ENCODE assay signal across 1 fruit fly cellular context in genomic region chr3R:4399810-4400496, dm6.
TF ChIP-seq lines count a peak whose summit lies in the region.

No protein-coding gene starts in this region.

TF ChIP-seq in whole organism, embryonic, 481 proteins besides CTCF, POLR2A, EP300 and RAD21 (continued from another document and continues in another):
- TF ChIP-seq CG9437 (GFP tag; optimal IDR thresholded peaks at IDR 0.05; lab: Kevin White, UChicago) (peak; percentile 38), BtbVII (GFP tag; optimal IDR thresholded peaks at IDR 0.05; lab: Kevin White, UChicago) (no peak), Gug (GFP tag; IDR thresholded peaks at IDR 0.05; lab: Robert Waterston, UW) (0 out of 4 replicates have a peak, but pooled peaks have one; percentile 29), pzg (GFP tag; optimal IDR thresholded peaks at IDR 0.05; lab: Kevin White, UChicago) (peak; percentile 31), row (GFP tag; IDR thresholded peaks at IDR 0.05; lab: Robert Waterston, UW) (peak; percentile 87), crp (GFP tag; optimal IDR thresholded peaks at IDR 0.05; lab: Kevin White, UChicago) (peak in 1 of 2 experiments; percentile 64), CG16863 (GFP tag; optimal IDR thresholded peaks at IDR 0.05; lab: Kevin White, UChicago) (no peak), bigmax (GFP tag; optimal IDR thresholded peaks at IDR 0.05; lab: Kevin White, UChicago) (no peak), CG13624 (GFP tag; optimal IDR thresholded peaks at IDR 0.05; lab: Kevin White, UChicago) (no peak), CG12071 (GFP tag; optimal IDR thresholded peaks at IDR 0.05; lab: Kevin White, UChicago) (no peak), TFAM (GFP tag; optimal IDR thresholded peaks at IDR 0.05; lab: Kevin White, UChicago) (no peak), CG14441 (GFP tag; IDR thresholded peaks at IDR 0.05; lab: Robert Waterston, UW) (no peak), CG1529 (GFP tag; optimal IDR thresholded peaks at IDR 0.05; lab: Kevin White, UChicago) (no peak), Bgb (GFP tag; IDR thresholded peaks at IDR 0.05; lab: Robert Waterston, UW; ENCODE audit: partially characterized antibody) (no peak), CG12104 (GFP tag; optimal IDR thresholded peaks at IDR 0.05; lab: Kevin White, UChicago) (no peak), rib (GFP tag; IDR thresholded peaks at IDR 0.05; lab: Robert Waterston, UW) (no peak), Sry-δ (GFP tag; optimal IDR thresholded peaks at IDR 0.05; lab: Kevin White, UChicago) (peak; percentile 17), CG6689 (GFP tag; IDR thresholded peaks at IDR 0.05; lab: Robert Waterston, UW) (no peak), CG3838 (GFP tag; optimal IDR thresholded peaks at IDR 0.05; lab: Kevin White, UChicago) (no peak), CG15514 (GFP tag; optimal IDR thresholded peaks at IDR 0.05; lab: Kevin White, UChicago) (peak; percentile 1), CG3407 (GFP tag; optimal IDR thresholded peaks at IDR 0.05; lab: Kevin White, UChicago) (no peak), ewg (GFP tag; optimal IDR thresholded peaks at IDR 0.05; lab: Kevin White, UChicago) (peak; percentile 41), Dll (GFP tag; IDR thresholded peaks at IDR 0.05; lab: Robert Waterston, UW; ENCODE audit: partially characterized antibody) (0 out of 4 replicates have a peak, but pooled peaks have one; percentile 12), HHEX (GFP tag; optimal IDR thresholded peaks at IDR 0.05; lab: Kevin White, UChicago) (no peak), NK7.1 (GFP tag; optimal IDR thresholded peaks at IDR 0.05; lab: Kevin White, UChicago) (no peak), CG17361 (GFP tag; IDR thresholded peaks at IDR 0.05; lab: Robert Waterston, UW) (peak; percentile 82), CG18619 (GFP tag; optimal IDR thresholded peaks at IDR 0.05; lab: Kevin White, UChicago) (no peak), ato (GFP tag; IDR thresholded peaks at IDR 0.05; lab: Robert Waterston, UW; ENCODE audit: partially characterized antibody) (no peak), CG10431 (GFP tag; optimal IDR thresholded peaks at IDR 0.05; lab: Kevin White, UChicago) (no peak), caup (GFP tag; optimal IDR thresholded peaks at IDR 0.05; lab: Kevin White, UChicago; ENCODE audit: severe bottlenecking) (no peak), CG14667 (GFP tag; IDR thresholded peaks at IDR 0.05; lab: Robert Waterston, UW) (no peak), Trl (optimal IDR thresholded peaks at IDR 0.05; lab: Kevin White, UChicago) (no peak), Trl (GFP tag; optimal IDR thresholded peaks at IDR 0.05; lab: Kevin White, UChicago) (no peak), Camta (GFP tag; optimal IDR thresholded peaks at IDR 0.05; lab: Kevin White, UChicago) (no peak), Dek (tag; optimal IDR thresholded peaks at IDR 0.05; lab: Kevin White, UChicago) (no peak), CG15073 (GFP tag; optimal IDR thresholded peaks at IDR 0.05; lab: Kevin White, UChicago) (no peak), zfh1 (GFP tag; IDR thresholded peaks at IDR 0.05; lab: Robert Waterston, UW) (no peak), CG10209 (GFP tag; optimal IDR thresholded peaks at IDR 0.05; lab: Kevin White, UChicago) (peak; percentile 18), bab2 (GFP tag; optimal IDR thresholded peaks at IDR 0.05; lab: Kevin White, UChicago) (no peak), CG32532 (GFP tag; IDR thresholded peaks at IDR 0.05; lab: Robert Waterston, UW) (no peak), jigr1 (GFP tag; IDR thresholded peaks at IDR 0.05; lab: Robert Waterston, UW) (no peak), CG2199 (GFP tag; IDR thresholded peaks at IDR 0.05; lab: Robert Waterston, UW) (no peak), CG11085 (GFP tag; IDR thresholded peaks at IDR 0.05; lab: Robert Waterston, UW) (no peak), CG10565 (GFP tag; optimal IDR thresholded peaks at IDR 0.05; lab: Kevin White, UChicago) (no peak), Nf-YA (GFP tag; IDR thresholded peaks at IDR 0.05; lab: Robert Waterston, UW) (no peak), Doc2 (GFP tag; IDR thresholded peaks at IDR 0.05; lab: Robert Waterston, UW) (no peak), CG18476 (GFP tag; optimal IDR thresholded peaks at IDR 0.05; lab: Kevin White, UChicago) (no peak), cg (GFP tag; optimal IDR thresholded peaks at IDR 0.05; lab: Kevin White, UChicago) (no peak), CG8765 (GFP tag; IDR thresholded peaks at IDR 0.05; lab: Robert Waterston, UW) (no peak), pros (GFP tag; optimal IDR thresholded peaks at IDR 0.05; lab: Kevin White, UChicago) (no peak), chinmo (GFP tag; IDR thresholded peaks at IDR 0.05; lab: Robert Waterston, UW; ENCODE audit: partially characterized antibody) (no peak), Ravus (GFP tag; IDR thresholded peaks at IDR 0.05; lab: Robert Waterston, UW) (no peak), CG6254 (GFP tag; optimal IDR thresholded peaks at IDR 0.05; lab: Kevin White, UChicago) (no peak), Xrp1 (GFP tag; IDR thresholded peaks at IDR 0.05; lab: Robert Waterston, UW) (no peak), CG17802 (tag; optimal IDR thresholded peaks at IDR 0.05; lab: Kevin White, UChicago) (peak; percentile 98), CG8388 (GFP tag; optimal IDR thresholded peaks at IDR 0.05; lab: Kevin White, UChicago) (no peak), odd (GFP tag; optimal IDR thresholded peaks at IDR 0.05; lab: Kevin White, UChicago) (no peak), CG10979 (tag; optimal IDR thresholded peaks at IDR 0.05; lab: Kevin White, UChicago) (no peak), CG17612 (GFP tag; IDR thresholded peaks at IDR 0.05; lab: Robert Waterston, UW) (no peak), Dip2 (GFP tag; IDR thresholded peaks at IDR 0.05; lab: Robert Waterston, UW) (no peak), lbe (GFP tag; optimal IDR thresholded peaks at IDR 0.05; lab: Kevin White, UChicago) (no peak), Scr (GFP tag; IDR thresholded peaks at IDR 0.05; lab: Robert Waterston, UW; ENCODE audit: partially characterized antibody) (no peak; the same call in 1 of the 2 replicates), peb (GFP tag; IDR thresholded peaks at IDR 0.05; lab: Robert Waterston, UW) (no peak), CG30020 (tag; optimal IDR thresholded peaks at IDR 0.05; lab: Kevin White, UChicago) (peak; percentile 99), ERR (GFP tag; optimal IDR thresholded peaks at IDR 0.05; lab: Kevin White, UChicago) (no peak), corto (GFP tag; optimal IDR thresholded peaks at IDR 0.05; lab: Kevin White, UChicago) (no peak), Rx (GFP tag; IDR thresholded peaks at IDR 0.05; lab: Robert Waterston, UW) (no peak), oc (tag; optimal IDR thresholded peaks at IDR 0.05; lab: Kevin White, UChicago) (no peak), CG31224 (GFP tag; IDR thresholded peaks at IDR 0.05; lab: Robert Waterston, UW) (no peak), nom (GFP tag; optimal IDR thresholded peaks at IDR 0.05; lab: Kevin White, UChicago) (no peak), lov (optimal IDR thresholded peaks at IDR 0.05; lab: Kevin White, UChicago) (no peak), lov (GFP tag; IDR thresholded peaks at IDR 0.05; lab: Robert Waterston, UW) (no peak), CG12659 (GFP tag; optimal IDR thresholded peaks at IDR 0.05; lab: Kevin White, UChicago) (peak; percentile 52), CG2120 (GFP tag; optimal IDR thresholded peaks at IDR 0.05; lab: Kevin White, UChicago) (peak; percentile 26), tup (GFP tag; optimal IDR thresholded peaks at IDR 0.05; lab: Kevin White, UChicago) (no peak), CG8281 (tag; optimal IDR thresholded peaks at IDR 0.05; lab: Kevin White, UChicago) (no peak), zfh2 (GFP tag; optimal IDR thresholded peaks at IDR 0.05; lab: Kevin White, UChicago) (peak; percentile 12), Hey (tag; optimal IDR thresholded peaks at IDR 0.05; lab: Kevin White, UChicago) (no peak), CG9876 (GFP tag; optimal IDR thresholded peaks at IDR 0.05; lab: Kevin White, UChicago) (no peak), Deaf1 (tag; optimal IDR thresholded peaks at IDR 0.05; lab: Kevin White, UChicago) (no peak), Sox100B (GFP tag; optimal IDR thresholded peaks at IDR 0.05; lab: Kevin White, UChicago) (peak; percentile 29), CG16813 (GFP tag; IDR thresholded peaks at IDR 0.05; lab: Robert Waterston, UW; ENCODE audit: partially characterized antibody) (peak; percentile 26; the same call in 1 of the 3 replicates), CG3163 (GFP tag; optimal IDR thresholded peaks at IDR 0.05; lab: Kevin White, UChicago) (no peak), CG13123 (GFP tag; optimal IDR thresholded peaks at IDR 0.05; lab: Kevin White, UChicago) (no peak), CG15696 (tag; optimal IDR thresholded peaks at IDR 0.05; lab: Kevin White, UChicago) (no peak), pnt (GFP tag; optimal IDR thresholded peaks at IDR 0.05; lab: Kevin White, UChicago) (no peak), tio (GFP tag; optimal IDR thresholded peaks at IDR 0.05; lab: Kevin White, UChicago) (no peak), gem (tag; optimal IDR thresholded peaks at IDR 0.05; lab: Kevin White, UChicago) (peak; percentile 41), sug (tag; optimal IDR thresholded peaks at IDR 0.05; lab: Kevin White, UChicago) (peak; percentile 36), yki (optimal IDR thresholded peaks at IDR 0.05; lab: Kevin White, UChicago) (no peak), CG31365 (tag; optimal IDR thresholded peaks at IDR 0.05; lab: Kevin White, UChicago) (no peak), dmrt99B (tag; optimal IDR thresholded peaks at IDR 0.05; lab: Kevin White, UChicago) (peak; percentile 8), Mad (GFP tag; optimal IDR thresholded peaks at IDR 0.05; lab: Kevin White, UChicago) (no peak), CG4820 (GFP tag; optimal IDR thresholded peaks at IDR 0.05; lab: Kevin White, UChicago) (no peak), ftz-f1 (GFP tag; optimal IDR thresholded peaks at IDR 0.05; lab: Kevin White, UChicago) (no peak), pan (optimal IDR thresholded peaks at IDR 0.05; lab: Kevin White, UChicago) (no peak), pan (GFP tag; optimal IDR thresholded peaks at IDR 0.05 in 1 of 2, IDR thresholded peaks at IDR 0.05 in 1 of 2) (no peak), croc (GFP tag; conservative IDR thresholded peaks at IDR 0.05; lab: Robert Waterston, UW) (no peak), ara (GFP tag; IDR thresholded peaks at IDR 0.05; lab: Robert Waterston, UW) (no peak), lola (GFP tag; optimal IDR thresholded peaks at IDR 0.05; lab: Kevin White, UChicago) (peak in 2 of 3 experiments; percentile 41 to 91), al (GFP tag; IDR thresholded peaks at IDR 0.05; lab: Robert Waterston, UW) (no peak), CG11723 (GFP tag; optimal IDR thresholded peaks at IDR 0.05; lab: Kevin White, UChicago) (peak; percentile 85), Ada2b (GFP tag; IDR thresholded peaks at IDR 0.05; lab: Robert Waterston, UW) (no peak), CG8478 (optimal IDR thresholded peaks at IDR 0.05; lab: Kevin White, UChicago) (no peak), CG10959 (GFP tag; IDR thresholded peaks at IDR 0.05; lab: Robert Waterston, UW) (no peak), Neu2 (GFP tag; optimal IDR thresholded peaks at IDR 0.05; lab: Kevin White, UChicago; ENCODE audit: borderline replicate concordance) (no peak), slp2 (GFP tag; optimal IDR thresholded peaks at IDR 0.05; lab: Kevin White, UChicago) (no peak), sna (GFP tag; IDR thresholded peaks at IDR 0.05; lab: Robert Waterston, UW; ENCODE audit: partially characterized antibody) (no peak), cato (GFP tag; optimal IDR thresholded peaks at IDR 0.05; lab: Kevin White, UChicago; ENCODE audit: borderline replicate concordance) (no peak), H15 (GFP tag; IDR thresholded peaks at IDR 0.05; lab: Robert Waterston, UW) (no peak), eve (GFP tag; optimal IDR thresholded peaks at IDR 0.05; lab: Kevin White, UChicago) (no peak), CG7372 (GFP tag; IDR thresholded peaks at IDR 0.05; lab: Robert Waterston, UW) (no peak), CG3281 (GFP tag; optimal IDR thresholded peaks at IDR 0.05; lab: Kevin White, UChicago) (no peak), mirr (GFP tag; optimal IDR thresholded peaks at IDR 0.05; lab: Kevin White, UChicago) (no peak), ash1 (GFP tag; optimal IDR thresholded peaks at IDR 0.05; lab: Kevin White, UChicago) (no peak), ken (GFP tag; IDR thresholded peaks at IDR 0.05; lab: Robert Waterston, UW) (no peak), CG16815 (GFP tag; optimal IDR thresholded peaks at IDR 0.05; lab: Kevin White, UChicago) (peak; percentile 40), pb (GFP tag; optimal IDR thresholded peaks at IDR 0.05; lab: Kevin White, UChicago) (no peak), CG4854 (GFP tag; optimal IDR thresholded peaks at IDR 0.05; lab: Kevin White, UChicago) (no peak), grau (tag; optimal IDR thresholded peaks at IDR 0.05; lab: Kevin White, UChicago) (peak; percentile 30), CG17385 (GFP tag; optimal IDR thresholded peaks at IDR 0.05; lab: Kevin White, UChicago) (no peak), dpn (GFP tag; optimal IDR thresholded peaks at IDR 0.05; lab: Kevin White, UChicago) (no peak), NFAT (GFP tag; IDR thresholded peaks at IDR 0.05; lab: Robert Waterston, UW) (peak; percentile 57; the same call in 1 of the 2 replicates), fru (optimal IDR thresholded peaks at IDR 0.05; lab: Kevin White, UChicago) (no peak), CG17359 (tag; optimal IDR thresholded peaks at IDR 0.05; lab: Kevin White, UChicago) (no peak), hbn (GFP tag; IDR thresholded peaks at IDR 0.05; lab: Robert Waterston, UW; ENCODE audit: partially characterized antibody) (0 out of 2 replicates have a peak, but pooled peaks have one; percentile 46), Atf6 (GFP tag; IDR thresholded peaks at IDR 0.05; lab: Robert Waterston, UW) (no peak), CG6791 (GFP tag; IDR thresholded peaks at IDR 0.05; lab: Robert Waterston, UW; ENCODE audit: partially characterized antibody) (peak; percentile 56; the same call in 2 of the 3 replicates), nerfin-1 (tag; optimal IDR thresholded peaks at IDR 0.05; lab: Kevin White, UChicago) (no peak), shn (GFP tag; optimal IDR thresholded peaks at IDR 0.05; lab: Kevin White, UChicago) (no peak), Dbx (GFP tag; IDR thresholded peaks at IDR 0.05; lab: Robert Waterston, UW) (no peak), Adf1 (GFP tag; IDR thresholded peaks at IDR 0.05; lab: Robert Waterston, UW) (no peak), CG10366 (GFP tag; IDR thresholded peaks at IDR 0.05; lab: Robert Waterston, UW) (no peak), Ssrp (tag; optimal IDR thresholded peaks at IDR 0.05; lab: Kevin White, UChicago) (peak; percentile 35), CG4328 (GFP tag; optimal IDR thresholded peaks at IDR 0.05; lab: Kevin White, UChicago) (no peak), CG31388 (GFP tag; optimal IDR thresholded peaks at IDR 0.05; lab: Kevin White, UChicago) (no peak), Oaz (GFP tag; IDR thresholded peaks at IDR 0.05; lab: Robert Waterston, UW) (no peak)
